Worm (Caenorhabditis elegans) whole organism, young adult: ENCODE results near the gene C29H12.2.

Experiments
- B0261.1 ChIP-seq: sonication (generic microtip); optimal IDR thresholded peaks from 2 replicates; lab custom pipeline; 2016; ENCODE audit warnings: mild to moderate bottlenecking, missing genetic modification characterization, moderate library complexity, missing compliant biosample characterization
- F23B12.7 ChIP-seq: sonication (generic microtip); optimal IDR thresholded peaks from 2 replicates; lab custom pipeline; 2017; ENCODE audit warnings: missing genetic modification characterization, mild to moderate bottlenecking, missing compliant biosample characterization, antibody characterized with exemption, moderate library complexity; ENCODE audit not compliant: insufficient read depth
- madf-10 ChIP-seq: sonication (generic microtip); optimal IDR thresholded peaks from 2 replicates; lab custom pipeline; 2016; ENCODE audit warnings: mild to moderate bottlenecking, missing genetic modification characterization, missing compliant biosample characterization
- xnd-1 ChIP-seq: sonication (generic microtip); optimal IDR thresholded peaks from 2 replicates; lab custom pipeline; 2016; ENCODE audit warnings: missing genotype, missing genetic modification reagents, missing genetic modification characterization, missing compliant biosample characterization

ce11 chrII:6175027-6175426 is 51.4 kb downstream of the C29H12.2 start:
- TF ChIP-seq F23B12.7 (tag; lab: Kevin White, UChicago) (no peak), xnd-1 (tag; lab: Kevin White, UChicago) (no peak), B0261.1 (tag; lab: Kevin White, UChicago) (no peak), madf-10 (no peak)
